Worm (Caenorhabditis elegans) whole organism, mixed stage, embryonic: Measurements from ENCODE around the gene tbc-20.

Experiments used
- M03D4.4 ChIP-seq: sonication (generic microtip); optimal IDR thresholded peaks from 2 replicates; lab custom pipeline; 2017; ENCODE audit warnings: mild to moderate bottlenecking, missing genetic modification characterization, missing compliant biosample characterization
- blmp-1 ChIP-seq: fragments of 150-350 bp; optimal IDR thresholded peaks from 2 replicates; lab custom pipeline; 2014; ENCODE audit warnings: missing biosample characterization, missing genetic modification characterization
- ceh-39 ChIP-seq: fragments of 150-350 bp; optimal IDR thresholded peaks from 2 replicates; lab custom pipeline; 2014; ENCODE audit warnings: missing biosample characterization, missing genetic modification characterization
- ceh-43 ChIP-seq: fragments of 200-800 bp; sonication (Bioruptor generic); optimal IDR thresholded peaks from 2 replicates; lab custom pipeline; 2018; ENCODE audit warnings: mild to moderate bottlenecking, missing genetic modification characterization, moderate library complexity, missing compliant biosample characterization
- ceh-83 ChIP-seq: fragments of 200-800 bp; sonication (Bioruptor generic); optimal IDR thresholded peaks from 2 replicates; lab custom pipeline; 2018; ENCODE audit warnings: mild to moderate bottlenecking, missing genetic modification characterization, missing compliant biosample characterization
- ces-1 ChIP-seq: fragments of 150-350 bp; optimal IDR thresholded peaks from 2 replicates; lab custom pipeline; 2014; ENCODE audit warnings: missing biosample characterization, missing genetic modification reagents, missing genetic modification characterization
- cnd-1 ChIP-seq: fragments of 200-800 bp; sonication (Bioruptor generic); optimal IDR thresholded peaks from 2 replicates; lab custom pipeline; 2018; ENCODE audit warnings: mild to moderate bottlenecking, missing genetic modification characterization, missing compliant biosample characterization
- drap-1 ChIP-seq: fragments of 200-800 bp; sonication (Bioruptor generic); optimal IDR thresholded peaks from 3 replicates; lab custom pipeline; 2018; ENCODE audit warnings: mild to moderate bottlenecking, missing genetic modification characterization, missing compliant biosample characterization
- elt-1 ChIP-seq: sonication (generic microtip); optimal IDR thresholded peaks from 2 replicates; lab custom pipeline; 2017; ENCODE audit warnings: missing genetic modification characterization, mild to moderate bottlenecking, missing compliant biosample characterization, antibody characterized with exemption, moderate library complexity, borderline replicate concordance; ENCODE audit not compliant: insufficient read depth
- flh-1 ChIP-seq: fragments of 200-800 bp; sonication (Bioruptor generic); optimal IDR thresholded peaks from 2 replicates; lab custom pipeline; 2018; ENCODE audit warnings: mild to moderate bottlenecking, missing genetic modification characterization, moderate library complexity, missing compliant biosample characterization
- ham-2 ChIP-seq: fragments of 200-800 bp; sonication (Bioruptor generic); optimal IDR thresholded peaks from 2 replicates; lab custom pipeline; 2018; ENCODE audit warnings: mild to moderate bottlenecking, missing genetic modification characterization, missing compliant biosample characterization
- hlh-1 ChIP-seq: fragments of 150-350 bp; optimal IDR thresholded peaks from 2 replicates; lab custom pipeline; 2014; ENCODE audit warnings: missing biosample characterization, missing genetic modification reagents, missing genetic modification characterization
- lin-13 ChIP-seq: fragments of 150-350 bp; optimal IDR thresholded peaks from 2 replicates; lab custom pipeline; 2014; ENCODE audit warnings: missing biosample characterization, missing genetic modification characterization
- lin-32 ChIP-seq: fragments of 200-800 bp; sonication (Bioruptor generic); optimal IDR thresholded peaks from 2 replicates; lab custom pipeline; 2018; ENCODE audit warnings: mild to moderate bottlenecking, missing genetic modification characterization, missing compliant biosample characterization
- lsy-2 ChIP-seq: fragments of 150-350 bp; optimal IDR thresholded peaks from 2 replicates; lab custom pipeline; 2014; ENCODE audit warnings: missing biosample characterization, missing genetic modification characterization
- mab-5 ChIP-seq: fragments of 150-350 bp; optimal IDR thresholded peaks from 2 replicates; lab custom pipeline; 2014; ENCODE audit warnings: missing biosample characterization, missing genetic modification characterization
- mep-1 ChIP-seq: fragments of 150-350 bp; optimal IDR thresholded peaks from 2 replicates; lab custom pipeline; 2017; ENCODE audit warnings: missing biosample characterization, missing genetic modification reagents, missing genetic modification characterization, inconsistent platforms
- mls-2 ChIP-seq: sonication (generic microtip); optimal IDR thresholded peaks from 2 replicates; lab custom pipeline; 2016; ENCODE audit warnings: mild to moderate bottlenecking, missing genetic modification characterization, moderate library complexity, missing compliant biosample characterization
- nhr-12 ChIP-seq: fragments of 150-350 bp; optimal IDR thresholded peaks from 2 replicates; lab custom pipeline; 2014; ENCODE audit warnings: missing biosample characterization, missing genetic modification characterization
- nhr-2 ChIP-seq: fragments of 150-350 bp; optimal IDR thresholded peaks from 2 replicates; lab custom pipeline; 2014; ENCODE audit warnings: missing biosample characterization, missing genetic modification characterization
- nhr-237 ChIP-seq: fragments of 150-350 bp; optimal IDR thresholded peaks from 2 replicates; lab custom pipeline; 2014; ENCODE audit warnings: missing biosample characterization, missing genetic modification characterization
- nhr-28 ChIP-seq: fragments of 150-350 bp; optimal IDR thresholded peaks from 2 replicates; lab custom pipeline; 2014; ENCODE audit warnings: missing biosample characterization, missing genetic modification characterization
- nhr-76 ChIP-seq: sonication (generic microtip); optimal IDR thresholded peaks from 2 replicates; lab custom pipeline; 2017; ENCODE audit warnings: missing biosample characterization, missing genetic modification characterization
- pha-4 ChIP-seq: fragments of 150-350 bp; optimal IDR thresholded peaks from 2 replicates; lab custom pipeline; 2018; ENCODE audit warnings: missing biosample characterization, missing genetic modification reagents, missing genetic modification characterization
- sem-2 ChIP-seq: fragments of 200-800 bp; sonication (Bioruptor generic); optimal IDR thresholded peaks from 2 replicates; lab custom pipeline; 2018; ENCODE audit warnings: mild to moderate bottlenecking, missing genetic modification characterization, missing compliant biosample characterization
- sptf-1 ChIP-seq: sonication (generic microtip); optimal IDR thresholded peaks from 2 replicates; lab custom pipeline; 2017; ENCODE audit warnings: mild to moderate bottlenecking, missing genetic modification characterization, moderate library complexity, missing compliant biosample characterization
- tbx-8 ChIP-seq: fragments of 200-800 bp; sonication (Bioruptor generic); optimal IDR thresholded peaks from 2 replicates; lab custom pipeline; 2018; ENCODE audit warnings: mild to moderate bottlenecking, missing genetic modification characterization, moderate library complexity, missing compliant biosample characterization
- unc-62 ChIP-seq: fragments of 150-350 bp; optimal IDR thresholded peaks from 2 replicates; lab custom pipeline; 2014; ENCODE audit warnings: missing biosample characterization, missing genetic modification reagents, missing genetic modification characterization
- zip-8 ChIP-seq: fragments of 150-350 bp; optimal IDR thresholded peaks from 2 replicates; lab custom pipeline; 2014; ENCODE audit warnings: missing biosample characterization, missing genetic modification characterization
- ztf-11 ChIP-seq: fragments of 150-350 bp; optimal IDR thresholded peaks from 2 replicates; lab custom pipeline; 2014; ENCODE audit warnings: missing biosample characterization, missing genetic modification characterization

tbc-20 gene

DNA sequence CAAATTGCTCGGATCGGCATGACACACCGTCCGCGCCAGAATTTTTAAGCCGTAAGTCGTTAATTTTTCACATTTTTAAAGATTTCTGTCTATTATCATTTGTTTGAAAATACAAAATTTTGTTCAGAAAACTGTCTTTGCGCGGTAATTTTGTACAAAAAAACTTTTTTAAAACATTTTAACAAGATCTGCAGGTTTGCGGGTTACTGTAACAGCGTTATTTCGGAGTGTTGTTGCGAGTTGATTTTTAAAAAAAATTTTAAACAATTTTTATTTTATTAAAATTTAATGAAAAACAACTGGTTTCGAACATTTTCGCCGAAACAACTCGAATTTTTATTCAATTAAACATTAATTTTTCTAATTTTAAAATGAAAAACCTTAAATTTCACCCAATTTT is 14.8 kb downstream of the tbc-20 start:
- no peak for TF ChIP-seq zip-8
- no peak for TF ChIP-seq lin-13 (tag; lab: Kevin White, UChicago)
- TF ChIP-seq mls-2, result no peak
- no peak for TF ChIP-seq sptf-1 (tag; lab: Kevin White, UChicago)
- TF ChIP-seq nhr-2, result no peak
- TF ChIP-seq ztf-11 (tag; lab: Kevin White, UChicago), result no peak
- no peak for TF ChIP-seq ceh-43 (GFP tag; lab: Kevin White, UChicago)
- TF ChIP-seq sem-2 (GFP tag; lab: Kevin White, UChicago), result no peak
- no peak for TF ChIP-seq blmp-1 (tag; lab: Kevin White, UChicago)
- TF ChIP-seq drap-1 (GFP tag; lab: Kevin White, UChicago), result no peak
- no peak for TF ChIP-seq nhr-12 (tag; lab: Kevin White, UChicago)
- TF ChIP-seq lsy-2 (tag; lab: Kevin White, UChicago), result no peak
- TF ChIP-seq nhr-28 (tag; lab: Kevin White, UChicago), result no peak
- TF ChIP-seq unc-62, result no peak

DNA sequence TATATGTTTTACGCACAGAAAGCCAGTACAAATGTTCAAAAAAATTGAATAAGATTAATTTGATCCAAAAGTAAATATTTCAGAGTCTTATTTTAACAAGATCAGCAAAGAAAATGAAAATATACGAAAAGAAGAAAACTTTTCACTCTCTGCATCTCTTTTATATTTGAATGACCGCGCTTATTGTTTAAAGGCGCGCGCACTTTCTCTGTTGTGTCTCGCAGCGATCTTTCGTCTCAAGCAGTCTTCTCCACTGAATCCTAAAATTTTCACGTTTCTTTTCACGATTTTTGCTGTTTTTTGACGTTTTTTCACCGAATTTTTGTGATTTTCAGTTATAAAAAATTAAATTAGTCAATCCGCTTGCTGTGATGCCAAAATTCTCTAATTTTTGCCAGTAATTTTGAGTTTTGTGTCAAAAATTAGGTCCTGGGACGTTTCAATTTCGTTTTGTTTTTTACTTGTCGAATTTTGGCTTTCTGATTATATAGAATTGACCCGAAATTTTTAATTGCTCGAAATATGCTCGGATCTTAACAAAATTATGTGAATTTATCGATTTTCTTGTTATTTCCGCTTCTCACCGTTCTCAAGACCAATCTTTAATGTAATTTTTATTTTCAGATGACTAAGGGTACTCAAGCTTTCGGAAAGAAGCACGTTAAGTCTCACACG is 16.8 kb downstream of the tbc-20 start, which contains the start of gene W01D2.1:
Gene W01D2.1 (plus strand): TSS at position 625 of the 675 bp plus-strand sequence.
- TF ChIP-seq unc-62 (no peak), mls-2 (no peak), nhr-28 (tag; lab: Kevin White, UChicago) (no peak), ces-1 (GFP tag; lab: Kevin White, UChicago) (peak; percentile 17), cnd-1 (tag; lab: Kevin White, UChicago) (no peak), blmp-1 (tag; lab: Kevin White, UChicago) (peak; percentile 18), lin-32 (GFP tag; lab: Kevin White, UChicago) (no peak), lsy-2 (tag; lab: Kevin White, UChicago) (peak; percentile 69), nhr-237 (peak; percentile 57), ceh-39 (tag; lab: Kevin White, UChicago) (peak; percentile 10), pha-4 (tag; lab: Kevin White, UChicago) (peak; percentile 22), nhr-2 (peak; percentile 8), hlh-1 (tag; lab: Kevin White, UChicago) (peak; percentile 22), ztf-11 (tag; lab: Kevin White, UChicago) (no peak), mep-1 (peak; percentile 70)

DNA sequence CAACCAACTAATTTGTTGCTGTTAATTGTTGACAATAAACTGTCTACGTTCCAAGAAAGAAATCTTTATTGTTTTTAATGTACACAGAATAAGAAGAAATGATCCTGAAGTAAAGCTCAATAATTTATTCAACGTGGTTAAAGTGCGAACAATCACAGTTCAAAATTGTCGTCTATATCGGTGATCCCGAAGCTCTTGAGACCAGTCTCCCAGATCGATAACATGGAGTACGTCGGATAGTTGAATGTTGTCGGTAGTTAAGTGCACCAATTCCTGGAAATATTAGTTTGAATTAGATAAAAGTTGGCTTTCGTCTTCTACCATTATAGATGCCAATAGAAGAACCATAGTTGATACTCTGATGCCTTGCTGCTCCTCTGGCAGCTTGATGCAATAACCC is 17.8 kb downstream of the tbc-20 start:
- TF ChIP-seq elt-1 (no peak), ceh-83 (no peak), M03D4.4 (tag; lab: Kevin White, UChicago) (no peak), zip-8 (no peak), lin-32 (GFP tag; lab: Kevin White, UChicago) (no peak), mab-5 (tag; lab: Kevin White, UChicago) (no peak), blmp-1 (tag; lab: Kevin White, UChicago) (no peak), ceh-43 (GFP tag; lab: Kevin White, UChicago) (no peak), ztf-11 (tag; lab: Kevin White, UChicago) (no peak)

DNA sequence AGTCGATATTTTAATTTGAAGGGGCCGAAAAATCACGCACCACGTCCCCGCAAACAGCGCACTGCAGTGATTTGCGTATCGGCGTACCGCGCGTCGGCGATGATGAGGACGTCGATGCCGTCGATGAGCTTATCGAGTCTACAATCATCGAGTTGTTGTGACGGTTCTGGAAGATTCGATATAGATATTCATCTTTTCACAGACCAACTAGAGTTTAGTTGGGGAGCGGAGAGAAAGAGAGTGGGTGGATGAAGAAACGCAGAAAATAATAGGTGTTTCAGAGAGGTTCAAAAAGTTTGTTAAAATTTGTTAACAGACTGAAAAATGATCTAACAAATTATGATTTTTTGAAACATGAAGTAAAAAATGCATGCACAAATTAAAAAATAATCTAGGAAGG is 20.1 kb downstream of the tbc-20 start, which contains the start of gene nhr-61:
Gene nhr-61 (minus strand): TSS at position 168 of the 400 bp plus-strand sequence.
- TF ChIP-seq tbx-8 (no peak), sptf-1 (tag; lab: Kevin White, UChicago) (no peak), elt-1 (peak; percentile 73)

DNA sequence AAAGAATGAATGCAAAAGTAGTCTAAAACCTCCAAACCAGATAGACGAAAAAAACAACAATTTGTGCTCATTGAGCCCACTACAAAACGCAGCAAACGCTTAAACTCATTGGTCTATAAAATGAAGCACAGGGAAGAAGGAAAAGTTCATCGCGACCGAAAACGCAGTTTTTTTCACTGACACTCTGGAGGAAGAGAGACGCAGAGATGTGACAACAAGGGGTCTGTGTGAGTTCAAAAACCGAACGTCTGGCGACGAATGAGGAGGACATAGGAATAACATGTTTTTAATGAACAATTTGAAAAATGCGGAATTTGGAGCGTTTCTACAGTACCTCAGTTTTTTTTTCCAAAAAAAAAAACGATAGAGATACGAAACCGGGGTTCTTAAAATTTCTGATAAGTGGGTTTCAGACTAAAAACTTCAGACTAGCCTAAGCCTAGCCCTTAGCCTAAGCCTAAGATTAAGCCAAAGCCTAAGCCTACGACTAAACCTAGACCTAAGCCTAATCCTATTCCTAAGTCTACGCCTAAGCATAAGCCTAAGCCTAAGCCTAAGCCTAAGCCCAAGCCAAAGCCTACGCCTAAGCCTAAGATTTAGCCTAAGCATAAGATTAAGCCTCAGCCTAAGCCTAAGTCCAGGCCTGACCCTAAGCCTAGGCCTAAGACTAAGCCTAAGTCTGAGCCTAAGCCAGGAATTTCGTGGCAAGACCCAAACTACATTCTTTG is 21.1 kb downstream of the tbc-20 start:
- TF ChIP-seq elt-1, result no peak
- TF ChIP-seq ham-2 (GFP tag; lab: Kevin White, UChicago), result peak; percentile 36

DNA sequence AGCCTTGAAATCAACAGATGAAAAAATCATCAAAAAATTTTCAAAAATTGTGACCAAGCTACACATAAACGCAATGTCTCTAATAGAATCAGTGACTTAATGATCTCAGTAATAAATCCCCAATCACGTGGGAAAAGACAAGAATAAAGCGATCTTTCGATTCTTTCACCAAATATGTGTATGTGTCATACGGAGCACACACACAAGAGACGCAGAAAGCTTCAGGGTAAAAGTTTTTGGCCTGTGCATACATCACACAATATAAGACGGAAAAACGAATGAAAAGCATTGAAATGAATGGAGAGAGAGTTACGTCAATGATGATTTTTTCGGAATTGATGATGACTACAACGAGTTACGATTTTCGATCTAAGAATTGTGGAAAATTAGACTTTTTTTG is 22.2 kb downstream of the tbc-20 start:
- no peak for TF ChIP-seq hlh-1 (tag; lab: Kevin White, UChicago)
- TF ChIP-seq nhr-76 (tag; lab: Kevin White, UChicago), result no peak
- TF ChIP-seq lsy-2 (tag; lab: Kevin White, UChicago), result no peak
- no peak for TF ChIP-seq lin-13 (tag; lab: Kevin White, UChicago)
- no peak for TF ChIP-seq flh-1 (GFP tag; lab: Kevin White, UChicago)
- TF ChIP-seq nhr-237, result no peak
- no peak for TF ChIP-seq nhr-2
